Fruit fly (Drosophila melanogaster) whole organism, embryonic: Measurements from ENCODE around the gene IntS10.

ENCODE experiments used
- B-H1 ChIP-seq: fragments of 200-800 bp; sonication (Bioruptor generic); IDR thresholded peaks from 3 replicates; pipeline ENCODE4 v1.3.6; 2022; ENCODE audit warnings: missing biosample characterization, missing genetic modification characterization
- CG10366 ChIP-seq: fragments of 200-800 bp; sonication (Bioruptor generic); IDR thresholded peaks from 2 replicates; pipeline ENCODE4 v1.3.6; 2022; ENCODE audit warnings: missing biosample characterization, missing genetic modification characterization
- CG10565 ChIP-seq: fragments of 200-800 bp; sonication (Bioruptor generic); optimal IDR thresholded peaks from 3 replicates; lab custom pipeline; 2016; ENCODE audit warnings: missing biosample characterization, mild to moderate bottlenecking, missing genetic modification characterization
- CG11398 ChIP-seq: fragments of 200-800 bp; sonication (Bioruptor generic); optimal IDR thresholded peaks from 2 replicates; lab custom pipeline; 2016; ENCODE audit warnings: missing biosample characterization, missing genetic modification characterization
- CG12155 ChIP-seq: fragments of 200-800 bp; sonication (Bioruptor generic); optimal IDR thresholded peaks from 3 replicates; lab custom pipeline; 2016; ENCODE audit warnings: missing biosample characterization, missing genetic modification characterization
- CG12219 ChIP-seq: fragments of 200-800 bp; sonication (Bioruptor generic); optimal IDR thresholded peaks from 3 replicates; lab custom pipeline; 2018; ENCODE audit warnings: missing biosample characterization, mild to moderate bottlenecking, missing genetic modification characterization
- CG12769 ChIP-seq: fragments of 200-800 bp; sonication (Bioruptor generic); optimal IDR thresholded peaks from 2 replicates; lab custom pipeline; 2019; ENCODE audit warnings: missing biosample characterization, mild to moderate bottlenecking, missing genetic modification characterization, moderate library complexity
- CG15269 ChIP-seq: fragments of 200-800 bp; sonication (Bioruptor generic); optimal IDR thresholded peaks from 2 replicates; lab custom pipeline; 2018; ENCODE audit warnings: missing biosample characterization, mild to moderate bottlenecking, missing genetic modification characterization, moderate library complexity
- CG15479 ChIP-seq: fragments of 200-800 bp; sonication (Bioruptor generic); optimal IDR thresholded peaks from 3 replicates; lab custom pipeline; 2019; ENCODE audit warnings: missing biosample characterization, mild to moderate bottlenecking, missing genetic modification characterization, moderate library complexity
- CG17328 ChIP-seq: fragments of 200-800 bp; sonication (Bioruptor generic); IDR thresholded peaks from 2 replicates; pipeline ENCODE4 v1.3.6; 2022; ENCODE audit warnings: missing biosample characterization, missing genetic modification characterization
- CG17802 ChIP-seq: fragments of 200-800 bp; sonication (Bioruptor generic); optimal IDR thresholded peaks from 2 replicates; lab custom pipeline; 2018; ENCODE audit warnings: missing biosample characterization, mild to moderate bottlenecking, missing genetic modification characterization, moderate library complexity
- CG17829 ChIP-seq: fragments of 200-800 bp; optimal IDR thresholded peaks from 2 replicates; lab custom pipeline; 2019; ENCODE audit warnings: missing biosample characterization, mild to moderate bottlenecking, missing genetic modification characterization, moderate library complexity
- CG18599 ChIP-seq: fragments of 200-800 bp; sonication (Bioruptor generic); optimal IDR thresholded peaks from 3 replicates; lab custom pipeline; 2017; ENCODE audit warnings: missing biosample characterization, missing genetic modification characterization, mild to moderate bottlenecking, moderate library complexity, missing genetic modification reagents
- CG32532 ChIP-seq: fragments of 200-800 bp; sonication (Bioruptor generic); IDR thresholded peaks from 2 replicates; pipeline ENCODE4 v1.3.6; 2022; ENCODE audit warnings: missing biosample characterization, missing genetic modification characterization
- CG34376 ChIP-seq: fragments of 200-800 bp; sonication (Bioruptor generic); optimal IDR thresholded peaks from 2 replicates; lab custom pipeline; 2018; ENCODE audit warnings: missing biosample characterization, mild to moderate bottlenecking, missing genetic modification characterization
- CG4328 ChIP-seq: fragments of 200-800 bp; sonication (Bioruptor generic); optimal IDR thresholded peaks from 3 replicates; lab custom pipeline; 2017; ENCODE audit warnings: missing biosample characterization, missing genetic modification reagents, missing genetic modification characterization
- CG4854 ChIP-seq: fragments of 200-800 bp; sonication (Bioruptor generic); optimal IDR thresholded peaks from 2 replicates; lab custom pipeline; 2016; ENCODE audit warnings: missing biosample characterization, missing genetic modification characterization, inconsistent platforms
- CG6813 ChIP-seq: fragments of 200-800 bp; sonication (Bioruptor generic); optimal IDR thresholded peaks from 2 replicates; lab custom pipeline; 2017; ENCODE audit warnings: missing biosample characterization, missing genetic modification characterization, mild to moderate bottlenecking, moderate library complexity, missing genetic modification reagents
- CG7372 ChIP-seq: fragments of 200-800 bp; sonication (Bioruptor generic); IDR thresholded peaks from 2 replicates; pipeline ENCODE4 v1.3.6; 2022; ENCODE audit warnings: missing biosample characterization, missing genetic modification characterization
- Chrac-16 ChIP-seq: fragments of 200-800 bp; sonication (Bioruptor generic); optimal IDR thresholded peaks from 3 replicates; lab custom pipeline; 2016; ENCODE audit warnings: missing biosample characterization, missing genetic modification characterization
- CkIIα-i1 ChIP-seq: fragments of 200-800 bp; sonication (Bioruptor generic); IDR thresholded peaks from 2 replicates; pipeline ENCODE4 v1.3.6; 2022; ENCODE audit warnings: missing biosample characterization, missing genetic modification characterization
- Dfd ChIP-seq, 2 experiments: fragments of >200 bp; optimal IDR thresholded peaks; 2 replicates each; lab custom pipeline; 2017; ENCODE audit warnings: missing biosample characterization in 2 of 2, missing genetic modification characterization in 2 of 2
- HHEX ChIP-seq: fragments of 200-800 bp; sonication (Bioruptor generic); optimal IDR thresholded peaks from 3 replicates; lab custom pipeline; 2017; ENCODE audit warnings: missing biosample characterization, mild to moderate bottlenecking, missing genetic modification characterization, missing genetic modification reagents
- Hey ChIP-seq: fragments of 200-800 bp; sonication (Bioruptor generic); optimal IDR thresholded peaks from 3 replicates; lab custom pipeline; 2018; ENCODE audit warnings: missing biosample characterization, mild to moderate bottlenecking, missing genetic modification characterization
- Lpt ChIP-seq: fragments of >200 bp; optimal IDR thresholded peaks from 2 replicates; lab custom pipeline; 2018; ENCODE audit warnings: missing biosample characterization, missing genetic modification characterization
- Max ChIP-seq: fragments of 200-800 bp; sonication (Bioruptor generic); optimal IDR thresholded peaks from 2 replicates; lab custom pipeline; 2016; ENCODE audit warnings: missing biosample characterization, mild to moderate bottlenecking, missing genetic modification characterization
- Neu2 ChIP-seq: fragments of 200-800 bp; sonication (Bioruptor generic); optimal IDR thresholded peaks from 3 replicates; lab custom pipeline; 2016; ENCODE audit warnings: missing biosample characterization, missing genetic modification characterization, borderline replicate concordance
- Tbp ChIP-seq: fragments of >200 bp; optimal IDR thresholded peaks from 2 replicates; lab custom pipeline; 2018; ENCODE audit warnings: missing biosample characterization, missing genetic modification characterization
- Usf ChIP-seq: fragments of 200-800 bp; sonication (Bioruptor generic); optimal IDR thresholded peaks from 2 replicates; lab custom pipeline; 2017; ENCODE audit warnings: missing genotype, missing biosample characterization, missing genetic modification characterization
- bigmax ChIP-seq: fragments of 200-800 bp; sonication (Bioruptor generic); optimal IDR thresholded peaks from 2 replicates; lab custom pipeline; 2018; ENCODE audit warnings: missing biosample characterization, mild to moderate bottlenecking, missing genetic modification characterization
- emc ChIP-seq: fragments of 200-800 bp; sonication (Bioruptor generic); optimal IDR thresholded peaks from 2 replicates; lab custom pipeline; 2016; ENCODE audit warnings: missing biosample characterization, missing genetic modification characterization
- en ChIP-seq: fragments of 200-800 bp; sonication (Bioruptor generic); optimal IDR thresholded peaks from 2 replicates; lab custom pipeline; 2016; ENCODE audit warnings: missing biosample characterization, missing genetic modification characterization
- fd64A ChIP-seq: fragments of 200-800 bp; sonication (Bioruptor generic); optimal IDR thresholded peaks from 3 replicates; lab custom pipeline; 2018; ENCODE audit warnings: missing biosample characterization, mild to moderate bottlenecking, missing genetic modification characterization
- fd96Cb ChIP-seq: fragments of 200-800 bp; sonication (Bioruptor generic); optimal IDR thresholded peaks from 2 replicates; lab custom pipeline; 2018; ENCODE audit warnings: missing biosample characterization, mild to moderate bottlenecking, missing genetic modification characterization, moderate library complexity
- gcm2 ChIP-seq: fragments of 200-800 bp; sonication (Bioruptor generic); optimal IDR thresholded peaks from 2 replicates; lab custom pipeline; 2016; ENCODE audit warnings: missing biosample characterization, missing genetic modification characterization
- grau ChIP-seq: fragments of 200-800 bp; optimal IDR thresholded peaks from 3 replicates; lab custom pipeline; 2019; ENCODE audit warnings: missing biosample characterization, mild to moderate bottlenecking, missing genetic modification characterization, moderate library complexity
- klu ChIP-seq: fragments of 200-800 bp; sonication (Bioruptor generic); IDR thresholded peaks from 2 replicates; pipeline ENCODE4 v1.3.6; 2022; ENCODE audit warnings: missing biosample characterization, missing genetic modification characterization
- lbe ChIP-seq: fragments of 200-800 bp; sonication (Bioruptor generic); optimal IDR thresholded peaks from 2 replicates; lab custom pipeline; 2016; ENCODE audit warnings: missing biosample characterization, mild to moderate bottlenecking, missing genetic modification characterization
- rib ChIP-seq: fragments of 200-800 bp; sonication (Bioruptor generic); IDR thresholded peaks from 2 replicates; pipeline ENCODE4 v1.3.6; 2022; ENCODE audit warnings: missing biosample characterization, missing genetic modification characterization
- sd ChIP-seq: fragments of 200-800 bp; sonication (Bioruptor generic); optimal IDR thresholded peaks from 3 replicates; lab custom pipeline; 2018; ENCODE audit warnings: missing biosample characterization, mild to moderate bottlenecking, missing genetic modification characterization, moderate library complexity
- sisA ChIP-seq: fragments of 200-800 bp; sonication (Bioruptor generic); IDR thresholded peaks from 2 replicates; pipeline ENCODE4 v1.3.6; 2022; ENCODE audit warnings: missing biosample characterization, missing genetic modification characterization
- tgo ChIP-seq: fragments of 200-800 bp; sonication (Bioruptor generic); IDR thresholded peaks from 3 replicates; pipeline ENCODE4 v1.3.6; 2022; ENCODE audit warnings: missing biosample characterization, missing genetic modification characterization
- tup ChIP-seq: fragments of 200-800 bp; sonication (Bioruptor generic); optimal IDR thresholded peaks from 2 replicates; lab custom pipeline; 2016; ENCODE audit warnings: missing biosample characterization, mild to moderate bottlenecking, missing genetic modification characterization, moderate library complexity
- vvl ChIP-seq: fragments of 200-800 bp; sonication (Bioruptor generic); IDR thresholded peaks from 2 replicates; pipeline ENCODE4 v1.3.6; 2022; ENCODE audit warnings: missing biosample characterization, missing genetic modification characterization
- z ChIP-seq: fragments of 200-800 bp; sonication (Bioruptor generic); IDR thresholded peaks from 3 replicates; pipeline ENCODE4 v1.3.6; 2022; ENCODE audit warnings: missing biosample characterization, missing genetic modification characterization
- zf30C ChIP-seq: fragments of 200-800 bp; sonication (Bioruptor generic); optimal IDR thresholded peaks from 3 replicates; lab custom pipeline; 2018; ENCODE audit warnings: missing biosample characterization, mild to moderate bottlenecking, missing genetic modification characterization

The IntS10 gene

dm6 chr3L:3767825-3768224 lies 38.7 kb upstream of the IntS10 start (continued):
- TF ChIP-seq fd96Cb (tag; lab: Kevin White, UChicago) (no peak), bigmax (GFP tag; lab: Kevin White, UChicago) (no peak), CG12155 (GFP tag; lab: Kevin White, UChicago) (peak; percentile 5), gcm2 (GFP tag; lab: Kevin White, UChicago) (peak; percentile 4), CG17328 (peak; percentile 66), Hey (tag; lab: Kevin White, UChicago) (no peak), lbe (GFP tag; lab: Kevin White, UChicago) (no peak), sisA (GFP tag; lab: Robert Waterston, UW) (no peak), CG10565 (GFP tag; lab: Kevin White, UChicago) (no peak), CG15269 (tag; lab: Kevin White, UChicago) (peak; percentile 42), en (GFP tag; lab: Kevin White, UChicago) (peak; percentile 71), CG6813 (GFP tag; lab: Kevin White, UChicago) (peak; percentile 3), Tbp (GFP tag; lab: Kevin White, UChicago) (no peak), Max (GFP tag; lab: Kevin White, UChicago) (no peak), CG7372 (GFP tag; lab: Robert Waterston, UW) (no peak; the same call in 1 of the 2 replicates), zf30C (GFP tag; lab: Kevin White, UChicago) (no peak), CG10366 (peak; percentile 59), Dfd (GFP tag; optimal IDR thresholded peaks at IDR 0.05; lab: Kevin White, UChicago) (no peak), Usf (GFP tag; lab: Kevin White, UChicago) (peak; percentile 18), CG4328 (GFP tag; lab: Kevin White, UChicago) (no peak), vvl (GFP tag; lab: Robert Waterston, UW) (peak; percentile 82), rib (GFP tag; lab: Robert Waterston, UW) (no peak), grau (tag; lab: Kevin White, UChicago) (peak; percentile 55), Neu2 (GFP tag; lab: Kevin White, UChicago) (no peak), fd64A (GFP tag; lab: Kevin White, UChicago) (no peak), CG34376 (GFP tag; lab: Kevin White, UChicago) (no peak), z (GFP tag; lab: Robert Waterston, UW) (no peak), CG17829 (no peak), Chrac-16 (GFP tag; lab: Kevin White, UChicago) (peak; percentile 59), CG32532 (peak; percentile 74), sd (tag; lab: Kevin White, UChicago) (no peak), tgo (GFP tag; lab: Robert Waterston, UW) (peak; percentile 26; the same call in 1 of the 3 replicates), HHEX (GFP tag; lab: Kevin White, UChicago) (peak; percentile 3), CG4854 (no peak), CG11398 (GFP tag; lab: Kevin White, UChicago) (peak; percentile 48), CG15479 (no peak), CG18599 (no peak), klu (GFP tag; lab: Robert Waterston, UW) (no peak), tup (GFP tag; lab: Kevin White, UChicago) (peak; percentile 57), CG17802 (tag; lab: Kevin White, UChicago) (peak; percentile 52), emc (GFP tag; lab: Kevin White, UChicago) (no peak), Lpt (GFP tag; lab: Kevin White, UChicago) (no peak), CG12769 (tag; lab: Kevin White, UChicago) (peak; percentile 56), CkIIα-i1 (GFP tag; lab: Robert Waterston, UW) (no peak), B-H1 (no peak; the same call in 2 of the 3 replicates), CG12219 (GFP tag; lab: Kevin White, UChicago) (peak; percentile 70)
